Worm (Caenorhabditis elegans) whole organism, L2 larva: Measurements from ENCODE around the gene H37A05.4.

ENCODE experiments used
- C34F6.9 ChIP-seq: fragments of 150-350 bp; optimal IDR thresholded peaks from 2 replicates; lab custom pipeline; 2014; ENCODE audit warnings: missing biosample characterization, missing genetic modification characterization
- F13H6.1 ChIP-seq: sonication (generic microtip); optimal IDR thresholded peaks from 2 replicates; lab custom pipeline; 2016; ENCODE audit warnings: missing genetic modification characterization, missing compliant biosample characterization
- R02D3.7 ChIP-seq: fragments of 150-350 bp; optimal IDR thresholded peaks from 2 replicates; lab custom pipeline; 2014; ENCODE audit warnings: missing biosample characterization, missing genetic modification characterization
- ZK546.5 ChIP-seq: sonication (generic microtip); optimal IDR thresholded peaks from 2 replicates; lab custom pipeline; 2017; ENCODE audit warnings: missing biosample characterization, missing genetic modification characterization
- alr-1 ChIP-seq: fragments of 150-350 bp; optimal IDR thresholded peaks from 2 replicates; lab custom pipeline; 2014; ENCODE audit warnings: missing biosample characterization, missing genetic modification characterization
- ama-1 ChIP-seq: fragments of 150-350 bp; optimal IDR thresholded peaks from 2 replicates; lab custom pipeline; 2018; ENCODE audit warnings: inconsistent platforms
- blmp-1 ChIP-seq: sonication (generic microtip); optimal IDR thresholded peaks from 2 replicates; lab custom pipeline; 2017; ENCODE audit warnings: missing genetic modification characterization, mild to moderate bottlenecking, missing compliant biosample characterization, antibody characterized with exemption, moderate library complexity; ENCODE audit not compliant: insufficient read depth
- ceh-16 ChIP-seq: fragments of 150-350 bp; optimal IDR thresholded peaks from 2 replicates; lab custom pipeline; 2014; ENCODE audit warnings: missing biosample characterization, missing genetic modification characterization
- ceh-82 ChIP-seq: fragments of 150-350 bp; optimal IDR thresholded peaks from 2 replicates; lab custom pipeline; 2014; ENCODE audit warnings: missing biosample characterization, missing genetic modification characterization
- crh-2 ChIP-seq: sonication (generic microtip); optimal IDR thresholded peaks from 2 replicates; lab custom pipeline; 2017; ENCODE audit warnings: missing biosample characterization, missing genetic modification characterization
- dmd-4 ChIP-seq: sonication (generic microtip); optimal IDR thresholded peaks from 2 replicates; lab custom pipeline; 2017; ENCODE audit warnings: missing biosample characterization, missing genetic modification characterization
- egl-27 ChIP-seq: sonication (generic microtip); optimal IDR thresholded peaks from 3 replicates; lab custom pipeline; 2017; ENCODE audit warnings: missing biosample characterization, missing genetic modification reagents, missing genetic modification characterization
- elt-1 ChIP-seq: fragments of 150-350 bp; optimal IDR thresholded peaks from 2 replicates; lab custom pipeline; 2014; ENCODE audit warnings: missing biosample characterization, missing genetic modification characterization
- elt-3 ChIP-seq: sonication (generic microtip); optimal IDR thresholded peaks from 2 replicates; lab custom pipeline; 2017; ENCODE audit warnings: missing biosample characterization, missing genetic modification characterization
- fos-1 ChIP-seq: fragments of 150-350 bp; optimal IDR thresholded peaks from 2 replicates; lab custom pipeline; 2014; ENCODE audit warnings: missing biosample characterization, missing genetic modification characterization
- gmeb-1 ChIP-seq: fragments of 150-350 bp; optimal IDR thresholded peaks from 2 replicates; lab custom pipeline; 2014; ENCODE audit warnings: missing biosample characterization, missing genetic modification characterization
- lin-11 ChIP-seq: fragments of 150-350 bp; sonication (generic microtip); optimal IDR thresholded peaks from 2 replicates; lab custom pipeline; 2014; ENCODE audit warnings: missing biosample characterization, missing genetic modification characterization, inconsistent platforms, mixed read lengths
- lin-13 ChIP-seq: fragments of 150-350 bp; optimal IDR thresholded peaks from 2 replicates; lab custom pipeline; 2014; ENCODE audit warnings: missing biosample characterization, missing genetic modification reagents, missing genetic modification characterization
- lin-39 ChIP-seq: fragments of 150-350 bp; optimal IDR thresholded peaks from 2 replicates; lab custom pipeline; 2014; ENCODE audit warnings: missing biosample characterization, missing genetic modification reagents, missing genetic modification characterization
- lsy-2 ChIP-seq, 2 experiments: fragments of 150-350 bp in 1 of 2; sonication (generic microtip) in 1 of 2; optimal IDR thresholded peaks; 2 replicates each; lab custom pipeline; 2014 to 2017; ENCODE audit warnings: missing biosample characterization in 2 of 2, missing genetic modification characterization in 2 of 2
- mab-5 ChIP-seq: fragments of 150-350 bp; optimal IDR thresholded peaks from 2 replicates; lab custom pipeline; 2014; ENCODE audit warnings: missing biosample characterization, missing genetic modification characterization
- mbf-1 ChIP-seq: sonication (generic microtip); optimal IDR thresholded peaks from 2 replicates; lab custom pipeline; 2017; ENCODE audit warnings: missing biosample characterization, missing genetic modification characterization
- mdl-1 ChIP-seq, 2 experiments: fragments of 150-350 bp in 1 of 2; sonication (generic microtip) in 1 of 2; optimal IDR thresholded peaks; 2 replicates each; lab custom pipeline; 2017; ENCODE audit warnings: missing biosample characterization in 2 of 2, missing genetic modification characterization in 2 of 2
- nhr-10 ChIP-seq: sonication (generic microtip); optimal IDR thresholded peaks from 2 replicates; lab custom pipeline; 2017; ENCODE audit warnings: missing biosample characterization, missing genetic modification characterization
- nhr-11 ChIP-seq: fragments of 150-350 bp; optimal IDR thresholded peaks from 2 replicates; lab custom pipeline; 2014; ENCODE audit warnings: missing biosample characterization, missing genetic modification characterization
- nhr-12 ChIP-seq: fragments of 150-350 bp; optimal IDR thresholded peaks from 2 replicates; lab custom pipeline; 2014; ENCODE audit warnings: missing biosample characterization, missing genetic modification characterization
- nhr-129 ChIP-seq: fragments of 150-350 bp; optimal IDR thresholded peaks from 2 replicates; lab custom pipeline; 2014; ENCODE audit warnings: missing biosample characterization, missing genetic modification characterization
- nhr-21 ChIP-seq: fragments of 150-350 bp; optimal IDR thresholded peaks from 2 replicates; lab custom pipeline; 2014; ENCODE audit warnings: missing biosample characterization, missing genetic modification characterization
- nhr-23 ChIP-seq: fragments of 150-350 bp; optimal IDR thresholded peaks from 2 replicates; lab custom pipeline; 2014; ENCODE audit warnings: missing biosample characterization, missing genetic modification reagents, missing genetic modification characterization
- nhr-237 ChIP-seq: fragments of 150-350 bp; optimal IDR thresholded peaks from 2 replicates; lab custom pipeline; 2014; ENCODE audit warnings: missing biosample characterization, missing genetic modification characterization
- nhr-25 ChIP-seq: fragments of 150-350 bp; sonication (generic microtip); optimal IDR thresholded peaks from 3 replicates; lab custom pipeline; 2014; ENCODE audit warnings: missing biosample characterization, missing genetic modification characterization
- nhr-6 ChIP-seq: fragments of 150-350 bp; optimal IDR thresholded peaks from 2 replicates; lab custom pipeline; 2014; ENCODE audit warnings: missing biosample characterization, missing genetic modification characterization
- sem-4 ChIP-seq: fragments of 150-350 bp; optimal IDR thresholded peaks from 2 replicates; lab custom pipeline; 2014; ENCODE audit warnings: missing biosample characterization, missing genetic modification reagents, missing genetic modification characterization
- skn-1 ChIP-seq: sonication (generic microtip); optimal IDR thresholded peaks from 2 replicates; lab custom pipeline; 2017; ENCODE audit warnings: missing biosample characterization, missing genetic modification characterization
- sma-3 ChIP-seq: sonication (generic microtip); optimal IDR thresholded peaks from 2 replicates; lab custom pipeline; 2016; ENCODE audit warnings: missing genetic modification reagents, missing genetic modification characterization, missing compliant biosample characterization
- sma-9 ChIP-seq, 2 experiments: fragments of 150-350 bp in 1 of 2; sonication (generic microtip) in 1 of 2; optimal IDR thresholded peaks; 2 replicates each; lab custom pipeline; 2014 to 2016; ENCODE audit warnings: missing genetic modification characterization in 2 of 2, mild to moderate bottlenecking in 1 of 2, missing biosample characterization in 1 of 2, missing compliant biosample characterization in 1 of 2, missing genetic modification reagents in 1 of 2, moderate library complexity in 1 of 2
- snpc-4 ChIP-seq: fragments of 150-350 bp; optimal IDR thresholded peaks from 2 replicates; lab custom pipeline; 2014; ENCODE audit warnings: missing biosample characterization, missing genetic modification characterization
- unc-39 ChIP-seq: fragments of 150-350 bp; optimal IDR thresholded peaks from 2 replicates; lab custom pipeline; 2014; ENCODE audit warnings: missing biosample characterization, missing genetic modification characterization
- unc-55 ChIP-seq: fragments of 150-350 bp; sonication (generic microtip); optimal IDR thresholded peaks from 3 replicates; lab custom pipeline; 2014; ENCODE audit warnings: missing biosample characterization, missing genetic modification reagents, missing genetic modification characterization
- unc-62 ChIP-seq: fragments of 150-350 bp; optimal IDR thresholded peaks from 2 replicates; lab custom pipeline; 2014; ENCODE audit warnings: missing biosample characterization, missing genetic modification reagents, missing genetic modification characterization
- zag-1 ChIP-seq: fragments of 150-350 bp; optimal IDR thresholded peaks from 2 replicates; lab custom pipeline; 2014; ENCODE audit warnings: missing biosample characterization, missing genetic modification characterization
- ztf-1 ChIP-seq: fragments of 200-800 bp; sonication (Bioruptor generic); conservative IDR thresholded peaks from 2 replicates; pipeline ENCODE4 v1.3.6; 2022; ENCODE audit warnings: missing genetic modification characterization, missing compliant biosample characterization
- ztf-11 ChIP-seq: sonication (generic microtip); optimal IDR thresholded peaks from 2 replicates; lab custom pipeline; 2017; ENCODE audit warnings: missing biosample characterization, missing genetic modification characterization
- ztf-4 ChIP-seq: fragments of 150-350 bp; optimal IDR thresholded peaks from 2 replicates; lab custom pipeline; 2014; ENCODE audit warnings: missing biosample characterization, missing genetic modification characterization

The H37A05.4 gene

ce11 chrV:13664340-13664916 is 14.8 kb upstream of the H37A05.4 start:
- no peak for TF ChIP-seq nhr-10 (tag; lab: Kevin White, UChicago)
- no peak for TF ChIP-seq nhr-6
- peak in 1 of 2 experiments; percentile 48 for TF ChIP-seq lsy-2 (tag; optimal IDR thresholded peaks at IDR 0.05; lab: Kevin White, UChicago)
- TF ChIP-seq C34F6.9 (tag; lab: Kevin White, UChicago): peak; percentile 26
- TF ChIP-seq nhr-23 (tag; lab: Kevin White, UChicago): no peak
- no peak for TF ChIP-seq nhr-237
- TF ChIP-seq ZK546.5 (tag; lab: Kevin White, UChicago): no peak
- peak; percentile 10 for TF ChIP-seq sem-4 (tag; lab: Kevin White, UChicago)
- TF ChIP-seq snpc-4 (tag; lab: Kevin White, UChicago): no peak
- TF ChIP-seq nhr-21 (tag; lab: Kevin White, UChicago): no peak
- peak; percentile 10 for TF ChIP-seq nhr-129 (tag; lab: Kevin White, UChicago)
- no peak for TF ChIP-seq alr-1 (tag; lab: Kevin White, UChicago)
- peak; percentile 7 for TF ChIP-seq nhr-25 (tag; lab: Kevin White, UChicago)
- TF ChIP-seq egl-27: no peak
- TF ChIP-seq elt-3 (tag; lab: Kevin White, UChicago): no peak
- TF ChIP-seq nhr-11 (tag; lab: Kevin White, UChicago): no peak
- no peak for TF ChIP-seq dmd-4
- TF ChIP-seq mbf-1 (tag; lab: Kevin White, UChicago): no peak
- TF ChIP-seq blmp-1 (tag; lab: Kevin White, UChicago): no peak
- TF ChIP-seq ztf-1 (GFP tag; lab: Robert Waterston, UW): no peak
- TF ChIP-seq ama-1 (lab: Kevin White, UChicago): peak; percentile 27
- TF ChIP-seq nhr-12: no peak
- TF ChIP-seq ztf-4 (tag; lab: Kevin White, UChicago): no peak
- TF ChIP-seq F13H6.1 (tag; lab: Kevin White, UChicago): no peak
- TF ChIP-seq zag-1 (tag; lab: Kevin White, UChicago): no peak
- TF ChIP-seq gmeb-1 (tag; lab: Kevin White, UChicago): peak; percentile 35
- no peak for TF ChIP-seq skn-1 (tag; lab: Kevin White, UChicago)
- TF ChIP-seq crh-2 (tag; lab: Kevin White, UChicago): peak; percentile 22
- TF ChIP-seq unc-62 (GFP tag; lab: Kevin White, UChicago): no peak
- no peak for TF ChIP-seq unc-39 (tag; lab: Kevin White, UChicago)
- peak; percentile 36 for TF ChIP-seq fos-1 (tag; lab: Kevin White, UChicago)
- peak; percentile 62 for TF ChIP-seq unc-55 (GFP tag; lab: Kevin White, UChicago)
- TF ChIP-seq elt-1 (tag; lab: Kevin White, UChicago): no peak
- no peak for TF ChIP-seq lin-39
- no peak for TF ChIP-seq R02D3.7 (tag; lab: Kevin White, UChicago)
- peak; percentile 22 for TF ChIP-seq sma-3
- TF ChIP-seq ceh-82 (tag; lab: Kevin White, UChicago): no peak
- no peak for TF ChIP-seq mab-5 (tag; lab: Kevin White, UChicago)
- no peak for TF ChIP-seq lin-13 (GFP tag; lab: Kevin White, UChicago)
- no peak for TF ChIP-seq mdl-1 (tag; optimal IDR thresholded peaks at IDR 0.05; lab: Kevin White, UChicago)
- TF ChIP-seq sma-9 (GFP tag; optimal IDR thresholded peaks at IDR 0.05; lab: Kevin White, UChicago): peak; percentile 1
- TF ChIP-seq sma-9 (tag; optimal IDR thresholded peaks at IDR 0.05; lab: Kevin White, UChicago): no peak
- TF ChIP-seq ztf-11 (tag; lab: Kevin White, UChicago): no peak
- no peak for TF ChIP-seq ceh-16
- TF ChIP-seq, all 48 proteins: peak for 12

- TF ChIP-seq unc-55 (GFP tag; lab: Kevin White, UChicago): no peak
- TF ChIP-seq lin-39: no peak
- TF ChIP-seq crh-2 (tag; lab: Kevin White, UChicago): peak; percentile 58
- no peak for TF ChIP-seq nhr-21 (tag; lab: Kevin White, UChicago)
- peak; percentile 24 for TF ChIP-seq C34F6.9 (tag; lab: Kevin White, UChicago)
- no peak for TF ChIP-seq mdl-1 (tag; optimal IDR thresholded peaks at IDR 0.05; lab: Kevin White, UChicago)
- no peak for TF ChIP-seq ceh-16
- TF ChIP-seq nhr-6: no peak
- TF ChIP-seq nhr-129 (tag; lab: Kevin White, UChicago): peak; percentile 9
- TF ChIP-seq lsy-2 (tag; optimal IDR thresholded peaks at IDR 0.05; lab: Kevin White, UChicago): peak in 1 of 2 experiments; percentile 21
- TF ChIP-seq sma-3: no peak
- TF ChIP-seq fos-1 (tag; lab: Kevin White, UChicago): peak; percentile 32
- TF ChIP-seq nhr-10 (tag; lab: Kevin White, UChicago): no peak
- TF ChIP-seq lin-11 (tag; lab: Kevin White, UChicago): no peak
These were observed 11.2 kb upstream of the H37A05.4 start, which contains the start of gene letm-1 for ce11 chrV:13660660-13661325. Gene letm-1 (plus strand): TSS chrV:13661257.
